Fruit fly (Drosophila melanogaster): ENCODE measurements around the gene 140up.

140up gene

DNA sequence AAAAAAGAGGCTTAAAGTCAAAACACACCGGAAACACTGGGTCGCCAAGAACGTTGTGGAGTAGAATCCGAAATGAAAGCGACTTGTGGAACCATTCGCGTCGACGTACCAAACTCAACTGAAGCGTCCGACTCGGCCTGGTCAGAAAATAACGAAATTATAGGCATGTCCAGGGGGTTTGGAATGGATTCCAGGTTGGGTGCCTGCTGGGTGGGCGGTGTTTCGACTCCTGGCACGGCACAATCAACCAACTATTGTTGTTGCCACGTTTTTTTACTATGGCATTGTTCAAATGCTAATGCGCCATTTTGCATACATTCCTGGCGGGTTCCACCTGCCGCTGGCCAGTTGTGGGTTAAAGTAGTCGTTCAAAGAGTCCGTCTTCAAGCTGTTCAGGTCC is 7.0 kb downstream of the 140up start, which contains the start of gene Kif19A:
Kif19A (minus strand) TSS at position 101 of the 400 bp plus-strand sequence.
- TF ChIP-seq lola (GFP tag; optimal IDR thresholded peaks at IDR 0.05) = no peak
- no peak for TF ChIP-seq CG32264 (GFP tag; optimal IDR thresholded peaks at IDR 0.05)
- TF ChIP-seq dmrt93B (GFP tag; optimal IDR thresholded peaks at IDR 0.05) = no peak
- no peak for TF ChIP-seq h (GFP tag; optimal IDR thresholded peaks at IDR 0.05)
- TF ChIP-seq woc (GFP tag; optimal IDR thresholded peaks at IDR 0.05) = no peak
- TF ChIP-seq Abd-B (GFP tag; optimal IDR thresholded peaks at IDR 0.05) = no peak
- no peak for TF ChIP-seq Sp1 (GFP tag; optimal IDR thresholded peaks at IDR 0.05)
- no peak for TF ChIP-seq sage (GFP tag; optimal IDR thresholded peaks at IDR 0.05)
- no peak for TF ChIP-seq CrebA (GFP tag; optimal IDR thresholded peaks at IDR 0.05; ENCODE audit: borderline replicate concordance)

DNA sequence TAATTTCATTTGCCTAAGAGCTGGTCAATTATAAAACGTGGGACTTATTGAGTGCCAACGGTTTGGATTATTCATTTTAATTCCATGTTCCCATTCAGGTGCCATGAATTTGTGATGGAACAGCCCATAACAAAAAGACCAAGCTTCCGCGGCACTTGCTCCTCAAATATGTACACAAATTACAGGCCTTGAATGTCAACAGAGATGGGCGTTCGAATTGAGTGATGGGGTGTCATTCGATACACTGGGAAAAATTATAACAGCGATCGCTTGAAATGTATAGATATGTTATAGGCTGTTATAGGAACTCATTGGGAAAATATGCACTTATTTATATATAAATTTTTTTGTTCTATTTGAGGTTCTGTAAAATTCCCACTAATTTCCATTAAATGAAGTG is 9.3 kb downstream of the 140up start:
- TF ChIP-seq h (GFP tag; optimal IDR thresholded peaks at IDR 0.05) (no peak), HLH106 (tag; optimal IDR thresholded peaks at IDR 0.05) (no peak)

DNA sequence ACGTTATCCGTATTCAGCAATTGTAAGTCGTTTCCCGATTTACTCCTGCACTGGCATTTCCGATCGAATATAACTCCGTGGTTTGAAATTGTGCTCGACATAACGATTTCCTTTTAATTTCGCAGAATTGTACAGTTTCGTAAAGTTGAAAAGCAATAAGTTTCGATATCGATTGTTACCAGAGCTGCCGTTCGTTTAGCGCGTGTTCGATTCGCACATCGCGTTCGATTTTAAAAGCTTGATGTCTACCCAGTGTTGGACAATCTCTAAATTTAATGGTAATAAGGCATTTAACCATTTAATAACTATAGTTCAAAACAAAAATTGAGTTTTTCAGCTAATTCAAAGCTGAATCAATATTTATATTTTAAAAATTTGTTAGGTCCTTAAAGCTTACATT is 13.3 kb downstream of the 140up start, which contains the start of gene CG14357:
CG14357 (minus strand) TSS at position 101 of the 400 bp plus-strand sequence.
- TF ChIP-seq psq (GFP tag; optimal IDR thresholded peaks at IDR 0.05) = no peak
- no peak for TF ChIP-seq sage (GFP tag; optimal IDR thresholded peaks at IDR 0.05)
- TF ChIP-seq rgr (GFP tag; optimal IDR thresholded peaks at IDR 0.05) = no peak
- TF ChIP-seq Myc (optimal IDR thresholded peaks at IDR 0.05) = no peak
- no peak for TF ChIP-seq Hr83 (GFP tag; optimal IDR thresholded peaks at IDR 0.05; ENCODE audit: poor library complexity, severe bottlenecking)
- TF ChIP-seq br (GFP tag; optimal IDR thresholded peaks at IDR 0.05) = no peak
- TF ChIP-seq Hr78 (GFP tag; optimal IDR thresholded peaks at IDR 0.05) = no peak
- TF ChIP-seq usp (GFP tag; optimal IDR thresholded peaks at IDR 0.05) = no peak
- no peak for TF ChIP-seq Jra (GFP tag; optimal IDR thresholded peaks at IDR 0.05)
- no peak for TF ChIP-seq CrebA (GFP tag; optimal IDR thresholded peaks at IDR 0.05; ENCODE audit: borderline replicate concordance)
- no peak for TF ChIP-seq ey (GFP tag; optimal IDR thresholded peaks at IDR 0.05)
- no peak for TF ChIP-seq tai (GFP tag; optimal IDR thresholded peaks at IDR 0.05)
- no peak for TF ChIP-seq pan (optimal IDR thresholded peaks at IDR 0.05)
- TF ChIP-seq Vsx2 (GFP tag; optimal IDR thresholded peaks at IDR 0.05; ENCODE audit: partially characterized antibody) = no peak
- TF ChIP-seq h (GFP tag; optimal IDR thresholded peaks at IDR 0.05) = no peak
- no peak for TF ChIP-seq fru (GFP tag; optimal IDR thresholded peaks at IDR 0.05)
- TF ChIP-seq HLH106 (tag; optimal IDR thresholded peaks at IDR 0.05) = no peak
- no peak for TF ChIP-seq GATAd (GFP tag; optimal IDR thresholded peaks at IDR 0.05)

DNA sequence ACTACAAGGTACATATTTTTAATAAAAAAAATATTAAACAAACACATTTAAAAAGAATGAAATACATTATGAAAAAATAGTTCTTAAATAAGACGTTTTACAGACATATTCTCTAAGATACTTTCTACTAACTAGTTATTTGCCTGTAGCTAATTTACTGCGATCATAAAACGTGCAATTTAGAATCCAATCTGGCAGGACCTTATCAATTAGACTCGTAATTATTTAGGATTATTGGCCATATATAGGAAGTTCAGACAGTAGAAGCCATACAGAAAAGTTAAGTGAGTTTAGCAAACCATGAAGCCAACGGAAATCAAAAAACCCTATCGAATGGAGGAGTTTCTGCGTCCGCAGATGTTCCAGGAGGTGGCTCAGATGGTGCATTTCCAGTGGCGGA is 16.2 kb downstream of the 140up start, which contains the start of gene Or88a:
Or88a (plus strand) TSS at position 301 of the 400 bp plus-strand sequence.
- TF ChIP-seq rgr (GFP tag; optimal IDR thresholded peaks at IDR 0.05) (no peak), h (GFP tag; optimal IDR thresholded peaks at IDR 0.05) (no peak), N (GFP tag; optimal IDR thresholded peaks at IDR 0.05) (no peak), dsf (GFP tag; optimal IDR thresholded peaks at IDR 0.05; ENCODE audit: borderline replicate concordance) (no peak), GATAd (GFP tag; optimal IDR thresholded peaks at IDR 0.05) (no peak), Vsx2 (GFP tag; optimal IDR thresholded peaks at IDR 0.05; ENCODE audit: partially characterized antibody) (no peak), jim (GFP tag; optimal IDR thresholded peaks at IDR 0.05) (no peak), CrebA (GFP tag; optimal IDR thresholded peaks at IDR 0.05; ENCODE audit: borderline replicate concordance) (no peak), Hr78 (GFP tag; optimal IDR thresholded peaks at IDR 0.05) (no peak), sage (GFP tag; optimal IDR thresholded peaks at IDR 0.05) (no peak), usp (GFP tag; optimal IDR thresholded peaks at IDR 0.05) (no peak), Dif (GFP tag; optimal IDR thresholded peaks at IDR 0.05; ENCODE audit: partially characterized antibody) (no peak), ey (GFP tag; optimal IDR thresholded peaks at IDR 0.05) (no peak), CG9705 (GFP tag; optimal IDR thresholded peaks at IDR 0.05) (no peak), woc (GFP tag; optimal IDR thresholded peaks at IDR 0.05) (no peak), CG32264 (GFP tag; optimal IDR thresholded peaks at IDR 0.05) (no peak), dl (GFP tag; optimal IDR thresholded peaks at IDR 0.05; ENCODE audit: insufficient read depth in 1 of 2, partially characterized antibody in 2 of 2) (no peak), lola (GFP tag; optimal IDR thresholded peaks at IDR 0.05) (no peak)

DNA sequence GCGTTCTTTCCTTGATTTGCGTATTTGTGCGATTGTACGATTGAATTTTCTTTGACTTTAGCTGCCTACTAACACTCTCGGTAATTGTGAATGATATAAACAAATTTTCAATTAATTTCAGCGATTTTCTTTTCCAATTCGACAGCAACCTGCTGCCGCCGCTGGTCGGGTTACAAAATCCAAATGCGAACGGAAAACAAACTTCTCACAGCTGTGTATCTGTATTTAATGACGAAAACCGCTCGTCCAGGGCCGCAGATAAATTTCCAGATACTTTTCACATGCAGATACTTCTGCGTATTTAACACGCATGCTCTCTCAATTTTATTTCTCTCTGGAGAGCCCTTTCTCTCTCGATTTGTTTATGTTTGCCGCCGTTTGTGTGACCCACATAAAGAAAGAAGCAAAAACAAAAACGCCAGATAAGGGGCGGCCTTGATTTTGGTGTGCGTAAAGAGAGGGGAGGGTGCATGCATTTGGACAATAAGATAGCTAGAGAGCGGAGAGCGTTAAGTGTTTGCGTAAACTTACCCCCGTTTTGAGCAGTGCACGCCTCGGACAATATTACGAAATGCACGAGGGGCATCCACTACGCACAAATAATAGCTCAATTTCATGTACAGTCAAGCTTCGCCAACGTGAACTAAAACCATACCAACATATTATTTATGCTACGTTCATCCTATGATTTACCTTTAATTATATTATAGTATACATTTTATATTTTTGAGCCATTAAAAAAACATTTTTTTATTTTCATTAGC is 17.0 kb downstream of the 140up start, which contains the start of gene CG12402:
CG12402 (minus strand) TSS at position 164 of the 764 bp plus-strand sequence.
- TF ChIP-seq Dif (GFP tag; optimal IDR thresholded peaks at IDR 0.05; ENCODE audit: partially characterized antibody) (peak; percentile 34), CrebA (GFP tag; optimal IDR thresholded peaks at IDR 0.05; ENCODE audit: borderline replicate concordance) (no peak), fru (GFP tag; optimal IDR thresholded peaks at IDR 0.05) (peak; percentile 19), rgr (GFP tag; optimal IDR thresholded peaks at IDR 0.05) (no peak), dmrt93B (GFP tag; optimal IDR thresholded peaks at IDR 0.05) (no peak), CG32264 (GFP tag; optimal IDR thresholded peaks at IDR 0.05) (no peak), sv (GFP tag; optimal IDR thresholded peaks at IDR 0.05) (peak; percentile 41), foxo (GFP tag; optimal IDR thresholded peaks at IDR 0.05) (peak in 1 of 2 experiments; percentile 13)

Data from whole organism, wandering third instar larva.